Fruit fly (Drosophila melanogaster) whole organism, prepupa: ENCODE data around the gene stc.

Experiments
- Blimp-1 ChIP-seq: fragments of 200-800 bp; sonication (Bioruptor generic); optimal IDR thresholded peaks from 3 replicates; lab custom pipeline; 2017; ENCODE audit warnings: missing biosample characterization, missing genetic modification characterization, mild to moderate bottlenecking, moderate library complexity, missing genetic modification reagents
- CG10631 ChIP-seq: fragments of 200-800 bp; sonication (Bioruptor generic); optimal IDR thresholded peaks from 2 replicates; lab custom pipeline; 2016; ENCODE audit warnings: missing biosample characterization, missing genetic modification characterization
- CG10669 ChIP-seq: fragments of 200-800 bp; sonication (Bioruptor generic); optimal IDR thresholded peaks from 3 replicates; lab custom pipeline; 2018; ENCODE audit warnings: missing biosample characterization, mild to moderate bottlenecking, missing genetic modification characterization, moderate library complexity
- CG11294 ChIP-seq: fragments of 200-800 bp; sonication (Bioruptor generic); IDR thresholded peaks from 2 replicates; pipeline ENCODE4 v1.3.6; 2022; ENCODE audit warnings: missing biosample characterization, missing genetic modification characterization
- CG11902 ChIP-seq: fragments of 200-800 bp; sonication (Bioruptor generic); optimal IDR thresholded peaks from 3 replicates; lab custom pipeline; 2016; ENCODE audit warnings: missing biosample characterization, missing genetic modification characterization
- CG15336 ChIP-seq: fragments of 200-800 bp; sonication (Bioruptor generic); IDR thresholded peaks from 2 replicates; pipeline ENCODE4 v1.3.6; 2022; ENCODE audit warnings: missing biosample characterization, missing genetic modification characterization
- CG1621 ChIP-seq: fragments of 200-800 bp; sonication (Bioruptor generic); optimal IDR thresholded peaks from 3 replicates; lab custom pipeline; 2018; ENCODE audit warnings: missing biosample characterization, mild to moderate bottlenecking, missing genetic modification characterization
- CG16779 ChIP-seq: fragments of 200-800 bp; sonication (Bioruptor generic); optimal IDR thresholded peaks from 3 replicates; lab custom pipeline; 2017; ENCODE audit warnings: missing biosample characterization, mild to moderate bottlenecking, missing genetic modification characterization
- CG3032 ChIP-seq: fragments of 200-800 bp; optimal IDR thresholded peaks from 2 replicates; lab custom pipeline; 2019; ENCODE audit warnings: missing biosample characterization, mild to moderate bottlenecking, missing genetic modification characterization, moderate library complexity
- CG31627 ChIP-seq: fragments of 200-800 bp; sonication (Bioruptor generic); optimal IDR thresholded peaks from 3 replicates; lab custom pipeline; 2016; ENCODE audit warnings: missing biosample characterization, missing genetic modification characterization
- CG32006 ChIP-seq: fragments of 200-800 bp; sonication (Bioruptor generic); optimal IDR thresholded peaks from 3 replicates; lab custom pipeline; 2017; ENCODE audit warnings: missing biosample characterization, mild to moderate bottlenecking, missing genetic modification characterization
- CG34406 ChIP-seq: fragments of 200-800 bp; sonication (Bioruptor generic); optimal IDR thresholded peaks from 3 replicates; lab custom pipeline; 2016; ENCODE audit warnings: missing biosample characterization, missing genetic modification characterization
- CG3919 ChIP-seq: fragments of 200-800 bp; sonication (Bioruptor generic); optimal IDR thresholded peaks from 3 replicates; lab custom pipeline; 2016; ENCODE audit warnings: missing biosample characterization, missing genetic modification characterization
- CG4318 ChIP-seq: fragments of 200-800 bp; sonication (Bioruptor generic); optimal IDR thresholded peaks from 3 replicates; lab custom pipeline; 2017; ENCODE audit warnings: missing biosample characterization, mild to moderate bottlenecking, missing genetic modification characterization
- CG6163 ChIP-seq: fragments of 200-800 bp; sonication (Bioruptor generic); IDR thresholded peaks from 3 replicates; pipeline ENCODE4 v1.3.6; 2022; ENCODE audit warnings: missing biosample characterization, missing genetic modification characterization
- CG6276 ChIP-seq: fragments of 200-800 bp; sonication (Bioruptor generic); optimal IDR thresholded peaks from 2 replicates; lab custom pipeline; 2017; ENCODE audit warnings: missing biosample characterization, mild to moderate bottlenecking, missing genetic modification characterization
- CG6792 ChIP-seq: fragments of 200-800 bp; sonication (Bioruptor generic); optimal IDR thresholded peaks from 3 replicates; lab custom pipeline; 2016; ENCODE audit warnings: missing biosample characterization, missing genetic modification characterization
- CG6808 ChIP-seq: fragments of 200-800 bp; sonication (Bioruptor generic); optimal IDR thresholded peaks from 3 replicates; lab custom pipeline; 2017; ENCODE audit warnings: missing biosample characterization, missing genetic modification characterization, mild to moderate bottlenecking, moderate library complexity, missing genetic modification reagents
- CG7368 ChIP-seq: fragments of 200-800 bp; sonication (Bioruptor generic); optimal IDR thresholded peaks from 3 replicates; lab custom pipeline; 2016; ENCODE audit warnings: missing biosample characterization, missing genetic modification characterization
- CG8119 ChIP-seq: fragments of 200-800 bp; sonication (Bioruptor generic); IDR thresholded peaks from 3 replicates; pipeline ENCODE4 v1.3.6; 2022; ENCODE audit warnings: missing biosample characterization, missing genetic modification characterization
- CG8319 ChIP-seq: fragments of 200-800 bp; sonication (Bioruptor generic); optimal IDR thresholded peaks from 3 replicates; lab custom pipeline; 2016; ENCODE audit warnings: missing biosample characterization, missing genetic modification characterization
- CG8632 ChIP-seq: fragments of 200-800 bp; sonication (Bioruptor generic); optimal IDR thresholded peaks from 3 replicates; lab custom pipeline; 2016; ENCODE audit warnings: missing biosample characterization, missing genetic modification characterization
- CG9139 ChIP-seq: fragments of 200-800 bp; sonication (Bioruptor generic); optimal IDR thresholded peaks from 3 replicates; lab custom pipeline; 2017; ENCODE audit warnings: missing biosample characterization, mild to moderate bottlenecking, missing genetic modification characterization
- Eip75B ChIP-seq: fragments of 200-800 bp; sonication (Bioruptor generic); optimal IDR thresholded peaks from 3 replicates; lab custom pipeline; 2016; ENCODE audit warnings: missing biosample characterization, missing genetic modification characterization
- Eip78C ChIP-seq: fragments of 200-800 bp; sonication (Bioruptor generic); peaks from one replicate; lab custom pipeline; 2016; ENCODE audit warnings: missing biosample characterization, missing genetic modification characterization
- Eip93F ChIP-seq: fragments of 200-800 bp; sonication (Bioruptor generic); optimal IDR thresholded peaks from 2 replicates; lab custom pipeline; 2016; ENCODE audit warnings: missing biosample characterization, mild to moderate bottlenecking, missing genetic modification characterization
- Ets21C ChIP-seq: fragments of 200-800 bp; sonication (Bioruptor generic); optimal IDR thresholded peaks from 3 replicates; lab custom pipeline; 2016; ENCODE audit warnings: missing biosample characterization, missing genetic modification characterization
- Gug ChIP-seq: fragments of 200-800 bp; sonication (Bioruptor generic); IDR thresholded peaks from 2 replicates; pipeline ENCODE4 v1.3.6; 2022; ENCODE audit warnings: missing biosample characterization, missing genetic modification characterization
- Hr38 ChIP-seq: sonication (Bioruptor generic); optimal IDR thresholded peaks from 2 replicates; lab custom pipeline; 2016; ENCODE audit warnings: missing biosample characterization, missing genetic modification characterization
- Hr39 ChIP-seq: fragments of 200-800 bp; sonication (Bioruptor generic); optimal IDR thresholded peaks from 2 replicates; lab custom pipeline; 2016; ENCODE audit warnings: missing biosample characterization, missing genetic modification characterization
- Hr4 ChIP-seq: fragments of 200-800 bp; sonication (Bioruptor generic); optimal IDR thresholded peaks from 3 replicates; lab custom pipeline; 2016; ENCODE audit warnings: missing biosample characterization, missing genetic modification characterization
- Lpt ChIP-seq: fragments of 200-800 bp; sonication (Bioruptor generic); optimal IDR thresholded peaks from 3 replicates; lab custom pipeline; 2016; ENCODE audit warnings: missing biosample characterization, missing genetic modification characterization
- OdsH ChIP-seq: fragments of 200-800 bp; sonication (Bioruptor generic); optimal IDR thresholded peaks from 3 replicates; lab custom pipeline; 2016; ENCODE audit warnings: missing biosample characterization, missing genetic modification characterization
- Smox ChIP-seq: fragments of 200-800 bp; sonication (Bioruptor generic); optimal IDR thresholded peaks from 3 replicates; lab custom pipeline; 2016; ENCODE audit warnings: missing biosample characterization, missing genetic modification characterization
- Sox102F ChIP-seq: fragments of 200-800 bp; sonication (Bioruptor generic); optimal IDR thresholded peaks from 2 replicates; lab custom pipeline; 2016; ENCODE audit warnings: missing biosample characterization, mild to moderate bottlenecking, missing genetic modification characterization
- Sox14 ChIP-seq: fragments of 200-800 bp; sonication (Bioruptor generic); optimal IDR thresholded peaks from 3 replicates; lab custom pipeline; 2016; ENCODE audit warnings: missing biosample characterization, missing genetic modification characterization
- Sox15 ChIP-seq: fragments of 200-800 bp; sonication (Bioruptor generic); optimal IDR thresholded peaks from 3 replicates; lab custom pipeline; 2016; ENCODE audit warnings: missing biosample characterization, missing genetic modification characterization
- achi ChIP-seq: fragments of 200-800 bp; sonication (Bioruptor generic); optimal IDR thresholded peaks from 3 replicates; lab custom pipeline; 2016; ENCODE audit warnings: missing biosample characterization, missing genetic modification characterization
- acj6 ChIP-seq: fragments of 200-800 bp; sonication (Bioruptor generic); optimal IDR thresholded peaks from 3 replicates; lab custom pipeline; 2016; ENCODE audit warnings: missing biosample characterization, missing genetic modification characterization
- cyc ChIP-seq: fragments of 200-800 bp; sonication (Bioruptor generic); optimal IDR thresholded peaks from 3 replicates; lab custom pipeline; 2016; ENCODE audit warnings: missing biosample characterization, missing genetic modification characterization
- dac ChIP-seq: fragments of 200-800 bp; sonication (Bioruptor generic); optimal IDR thresholded peaks from 2 replicates; lab custom pipeline; 2017; ENCODE audit warnings: missing biosample characterization, mild to moderate bottlenecking, missing genetic modification characterization
- dsx ChIP-seq: fragments of 200-800 bp; optimal IDR thresholded peaks from 3 replicates; lab custom pipeline; 2019; ENCODE audit warnings: missing biosample characterization, mild to moderate bottlenecking, missing genetic modification characterization, moderate library complexity; ENCODE audit not compliant: poor library complexity, severe bottlenecking
- eg ChIP-seq: fragments of 200-800 bp; sonication (Bioruptor generic); IDR thresholded peaks from 3 replicates; pipeline ENCODE4 v1.3.6; 2022; ENCODE audit warnings: missing biosample characterization, missing genetic modification characterization
- fd59A ChIP-seq: fragments of 200-800 bp; sonication (Bioruptor generic); optimal IDR thresholded peaks from 2 replicates; lab custom pipeline; 2017; ENCODE audit warnings: missing biosample characterization, mild to moderate bottlenecking, missing genetic modification characterization, missing genetic modification reagents
- fkh ChIP-seq: fragments of 200-800 bp; sonication (Bioruptor generic); optimal IDR thresholded peaks from 3 replicates; lab custom pipeline; 2017; ENCODE audit warnings: missing biosample characterization, mild to moderate bottlenecking, missing genetic modification characterization, moderate library complexity
- lz ChIP-seq: fragments of 200-800 bp; sonication (Bioruptor generic); optimal IDR thresholded peaks from 3 replicates; lab custom pipeline; 2016; ENCODE audit warnings: missing biosample characterization, missing genetic modification characterization
- pdm3 ChIP-seq: fragments of 200-800 bp; sonication (Bioruptor generic); optimal IDR thresholded peaks from 3 replicates; lab custom pipeline; 2016; ENCODE audit warnings: missing biosample characterization, missing genetic modification characterization
- salr ChIP-seq, 2 experiments: fragments of 200-800 bp; sonication (Bioruptor generic); optimal IDR thresholded peaks; 3 replicates each; lab custom pipeline; 2016 to 2018; ENCODE audit warnings: missing biosample characterization in 2 of 2, missing genetic modification characterization in 2 of 2, mild to moderate bottlenecking in 1 of 2
- ss ChIP-seq, 2 experiments: fragments of 200-800 bp; sonication (Bioruptor generic); optimal IDR thresholded peaks; 2 replicates in 1 of 2; 3 replicates in 1 of 2; lab custom pipeline; 2017 to 2018; ENCODE audit warnings: mild to moderate bottlenecking in 2 of 2, missing biosample characterization in 2 of 2, missing genetic modification characterization in 2 of 2, moderate library complexity in 1 of 2
- svp ChIP-seq: fragments of 200-800 bp; sonication (Bioruptor generic); peaks from one replicate; lab custom pipeline; 2016; ENCODE audit warnings: missing biosample characterization, missing genetic modification characterization
- topi ChIP-seq: fragments of 200-800 bp; sonication (Bioruptor generic); optimal IDR thresholded peaks from 3 replicates; lab custom pipeline; 2016; ENCODE audit warnings: missing biosample characterization, missing genetic modification characterization
- vri ChIP-seq: fragments of 200-800 bp; sonication (Bioruptor generic); optimal IDR thresholded peaks from 3 replicates; lab custom pipeline; 2016; ENCODE audit warnings: missing biosample characterization, mild to moderate bottlenecking, missing genetic modification characterization

stc gene

DNA sequence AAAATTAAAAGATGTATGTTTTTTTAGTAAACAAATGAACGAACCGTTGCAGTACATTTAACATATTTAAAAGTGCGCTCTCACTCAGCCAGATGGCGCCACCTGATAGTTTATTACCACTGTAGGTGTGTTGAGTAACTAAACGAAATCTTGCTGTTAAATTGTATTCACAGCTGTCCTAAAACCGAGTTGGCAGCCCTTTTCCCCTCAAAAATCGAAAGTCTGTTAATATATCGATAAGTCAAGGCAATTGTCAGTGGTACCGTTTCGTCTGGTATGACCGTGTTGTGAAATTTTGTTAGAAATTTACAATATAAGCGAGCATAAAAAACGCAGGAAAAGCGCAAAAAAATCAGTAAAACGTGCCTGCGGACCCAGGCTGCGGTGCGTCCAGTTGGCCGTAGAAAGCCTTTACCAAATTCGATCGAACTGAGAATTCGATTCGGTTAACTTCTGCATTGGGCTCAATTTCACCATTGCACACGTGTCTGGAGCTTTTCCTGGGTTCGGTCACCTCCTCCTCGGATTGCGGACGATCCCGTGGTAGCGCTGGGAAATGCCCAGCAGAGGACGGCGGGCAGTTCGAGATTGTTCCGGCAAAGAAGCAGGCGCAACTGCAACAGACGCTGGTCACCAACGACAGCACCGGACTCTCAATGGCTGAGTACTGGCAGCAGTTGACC lies at the start of gene stc:
Gene stc, plus strand, starts transcription at position 247 of the 683 bp plus-strand sequence.
- peak; percentile 82 for TF ChIP-seq dsx
- no peak for TF ChIP-seq CG15336 (GFP tag; lab: Robert Waterston, UW)
- peak; percentile 6 for TF ChIP-seq Smox (GFP tag; lab: Kevin White, UChicago)
- no peak for TF ChIP-seq Gug (GFP tag; lab: Robert Waterston, UW)
- TF ChIP-seq Eip93F = no peak
- no peak for TF ChIP-seq acj6 (GFP tag; lab: Kevin White, UChicago)
- TF ChIP-seq Sox15 (GFP tag; lab: Kevin White, UChicago) = no peak
- no peak for TF ChIP-seq CG8119 (GFP tag; lab: Robert Waterston, UW)
- no peak for TF ChIP-seq OdsH (GFP tag; lab: Kevin White, UChicago)
- TF ChIP-seq eg (GFP tag; lab: Robert Waterston, UW) = no peak
- TF ChIP-seq CG16779 (tag; lab: Kevin White, UChicago) = no peak
- TF ChIP-seq Ets21C (GFP tag; lab: Kevin White, UChicago) = peak; percentile 21
- no peak for TF ChIP-seq Lpt (GFP tag; lab: Kevin White, UChicago)
- peak; percentile 80 for TF ChIP-seq Eip78C (GFP tag; lab: Kevin White, UChicago)
- TF ChIP-seq lz (GFP tag; lab: Kevin White, UChicago) = peak; percentile 12
- TF ChIP-seq pdm3 = peak; percentile 36
- TF ChIP-seq ss (GFP tag; optimal IDR thresholded peaks at IDR 0.05; lab: Kevin White, UChicago) = no peak
- TF ChIP-seq CG4318 (GFP tag; lab: Kevin White, UChicago) = no peak
- no peak for TF ChIP-seq dac (GFP tag; lab: Kevin White, UChicago)
- TF ChIP-seq CG3032 (tag; lab: Kevin White, UChicago) = no peak
- TF ChIP-seq fkh (GFP tag; lab: Kevin White, UChicago) = no peak
- TF ChIP-seq achi = no peak
- TF ChIP-seq CG8632 (GFP tag; lab: Kevin White, UChicago) = no peak
- peak; percentile 26 for TF ChIP-seq cyc
- TF ChIP-seq Hr39 (GFP tag; lab: Kevin White, UChicago) = peak; percentile 51
- no peak for TF ChIP-seq CG10669 (GFP tag; lab: Kevin White, UChicago)
- no peak for TF ChIP-seq CG9139
- peak; percentile 13 for TF ChIP-seq Hr4 (GFP tag; lab: Kevin White, UChicago)
- TF ChIP-seq vri (GFP tag; lab: Kevin White, UChicago) = no peak
- no peak for TF ChIP-seq salr (GFP tag; optimal IDR thresholded peaks at IDR 0.05; lab: Kevin White, UChicago)
- peak; percentile 26 for TF ChIP-seq svp
- TF ChIP-seq CG6276 (GFP tag; lab: Kevin White, UChicago) = no peak
- no peak for TF ChIP-seq CG11902
- no peak for TF ChIP-seq CG1621 (tag; lab: Kevin White, UChicago)
- no peak for TF ChIP-seq CG7368 (GFP tag; lab: Kevin White, UChicago)
- TF ChIP-seq CG6163 (GFP tag; lab: Robert Waterston, UW) = no peak
- TF ChIP-seq Sox102F (GFP tag; lab: Kevin White, UChicago) = peak; percentile 23
- peak; percentile 5 for TF ChIP-seq CG3919
- TF ChIP-seq CG32006 (GFP tag; lab: Kevin White, UChicago) = no peak
- no peak for TF ChIP-seq CG6808 (GFP tag; lab: Kevin White, UChicago)
- TF ChIP-seq Eip75B (GFP tag; lab: Kevin White, UChicago) = peak; percentile 30
- no peak for TF ChIP-seq CG8319 (GFP tag; lab: Kevin White, UChicago)
- TF ChIP-seq CG31627 (GFP tag; lab: Kevin White, UChicago) = peak; percentile 18
- TF ChIP-seq Hr38 (GFP tag; lab: Kevin White, UChicago) = no peak
- no peak for TF ChIP-seq Sox14 (GFP tag; lab: Kevin White, UChicago)
- peak; percentile 60 for TF ChIP-seq Blimp-1 (GFP tag; lab: Kevin White, UChicago)
- TF ChIP-seq fd59A (GFP tag; lab: Kevin White, UChicago) = no peak
- TF ChIP-seq CG34406 (GFP tag; lab: Kevin White, UChicago) = no peak
- TF ChIP-seq CG6792 (GFP tag; lab: Kevin White, UChicago) = no peak
- TF ChIP-seq CG11294 (GFP tag; lab: Robert Waterston, UW) = no peak
- peak; percentile 8 for TF ChIP-seq topi
- no peak for TF ChIP-seq CG10631 (GFP tag; lab: Kevin White, UChicago)
